Worm (Caenorhabditis elegans) whole organism, L4/young adult: Measurements from ENCODE around the gene T19H5.4.

Experiments
- W03F9.2 ChIP-seq: fragments of 150-350 bp; optimal IDR thresholded peaks from 2 replicates; lab custom pipeline; 2014; ENCODE audit warnings: missing biosample characterization, missing genetic modification characterization
- dao-5 ChIP-seq: sonication (generic microtip); optimal IDR thresholded peaks from 2 replicates; lab custom pipeline; 2016; ENCODE audit warnings: missing genotype, missing genetic modification characterization, moderate library complexity, missing compliant biosample characterization
- him-1 ChIP-seq: sonication (generic microtip); optimal IDR thresholded peaks from 2 replicates; lab custom pipeline; 2016; ENCODE audit warnings: missing genotype, missing genetic modification reagents, missing genetic modification characterization, missing compliant biosample characterization

- no peak for TF ChIP-seq W03F9.2
- no peak for TF ChIP-seq him-1 (tag; lab: Kevin White, UChicago)
- no peak for TF ChIP-seq dao-5 (tag; lab: Kevin White, UChicago)
Observed at ce11 chrII:9445368-9445767, 41.8 kb downstream of the T19H5.4 start, which contains the start of gene R09D1.13.
